Fruit fly (Drosophila melanogaster): Measurements from ENCODE around the gene CG13806.

The CG13806 gene

DNA sequence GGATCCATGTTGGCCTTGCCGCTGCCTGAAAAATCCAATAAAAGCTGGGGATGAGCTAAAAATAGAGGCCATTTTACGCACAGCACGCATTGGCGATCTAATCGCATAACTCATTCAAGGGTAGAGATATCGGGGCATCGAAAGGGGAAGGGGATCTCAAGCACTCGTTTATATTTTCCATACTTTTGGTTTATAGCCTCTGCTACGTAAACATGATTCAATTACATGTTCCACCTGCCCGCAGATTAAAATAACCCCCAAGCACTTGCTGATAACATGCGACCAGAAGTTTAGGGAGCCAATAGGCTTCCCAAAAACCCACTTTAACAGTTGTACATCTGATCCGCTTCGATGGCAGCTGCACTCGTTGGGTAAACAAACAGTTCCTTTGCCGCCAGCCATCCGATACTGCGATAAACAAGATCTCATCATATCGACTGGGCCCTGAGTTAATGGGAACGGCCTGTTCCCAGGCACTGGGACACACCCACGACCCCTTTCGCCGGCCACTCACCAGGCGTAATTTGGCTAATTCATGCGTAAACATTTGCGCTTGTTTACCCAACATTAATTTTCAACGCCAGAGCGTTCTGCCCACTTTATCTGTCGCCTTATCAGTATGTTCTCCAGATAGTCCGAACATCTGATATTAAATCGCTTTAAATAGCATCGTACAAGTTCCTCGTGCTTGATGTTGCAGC, 12.1 kb upstream of the CG13806 start:
- TF ChIP-seq Pif1B (GFP tag; optimal IDR thresholded peaks at IDR 0.05), result no peak

DNA sequence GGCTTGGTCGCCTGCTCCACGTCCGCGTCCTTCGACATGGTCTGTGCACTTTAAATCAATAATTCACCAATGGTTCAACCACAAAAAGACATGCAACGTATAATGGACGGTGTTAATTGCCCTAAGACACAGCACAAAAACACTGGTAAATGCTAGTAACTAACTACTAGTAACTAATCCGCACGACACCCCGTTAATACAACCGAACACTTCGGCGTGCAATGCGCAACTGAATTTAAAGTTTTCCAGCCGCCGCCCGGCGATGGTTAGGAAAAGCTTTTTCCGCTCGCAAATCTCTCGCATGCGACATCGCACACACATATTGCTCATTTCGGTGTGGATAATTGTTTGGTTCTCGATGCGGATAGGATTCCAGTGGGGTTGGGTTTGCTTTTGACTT, 10.4 kb upstream of the CG13806 start:
- no peak for TF ChIP-seq rn (GFP tag; IDR thresholded peaks at IDR 0.05)
- TF ChIP-seq Pif1A (GFP tag; optimal IDR thresholded peaks at IDR 0.05), result no peak
- TF ChIP-seq CG10348 (GFP tag; IDR thresholded peaks at IDR 0.05), result no peak
- TF ChIP-seq Ets98B (GFP tag; IDR thresholded peaks at IDR 0.05), result peak; percentile 29
- no peak for TF ChIP-seq D1 (tag; optimal IDR thresholded peaks at IDR 0.05)

DNA sequence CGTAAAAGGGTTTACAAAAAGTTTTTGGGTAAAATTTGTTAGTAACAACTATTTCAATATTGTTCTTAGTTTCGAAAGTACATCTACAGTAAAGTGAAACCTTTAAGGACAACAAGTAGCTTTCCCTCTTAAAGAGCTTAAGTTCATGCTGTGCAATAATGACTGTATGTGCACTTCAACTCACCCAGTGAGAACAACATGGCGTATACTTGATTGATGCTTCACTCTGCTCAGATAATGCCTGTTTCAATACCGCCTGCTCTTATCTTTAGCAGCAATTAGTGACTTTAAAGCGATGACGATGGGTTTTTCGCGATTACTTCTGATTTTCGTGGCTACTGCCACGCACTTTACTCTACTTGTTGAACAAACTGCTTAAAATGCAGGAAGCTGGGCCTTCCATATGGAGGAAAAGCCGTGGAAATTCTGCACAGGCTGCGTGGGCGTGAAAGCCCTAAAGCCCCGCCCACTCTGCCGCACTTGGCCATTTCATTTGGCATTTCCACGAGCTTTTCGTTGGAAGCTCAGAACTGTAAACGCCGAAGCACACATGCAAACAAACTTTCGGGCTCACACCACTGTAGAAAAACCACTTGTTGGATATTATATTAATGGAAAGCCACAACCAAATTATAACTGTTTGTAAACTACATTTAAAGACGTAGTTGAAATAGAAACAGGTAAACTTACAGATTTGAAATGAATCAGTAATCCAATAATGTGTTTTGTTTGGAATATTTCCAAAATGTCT, 9.6 kb upstream of the CG13806 start:
- TF ChIP-seq Snoo (tag; optimal IDR thresholded peaks at IDR 0.05) (no peak), CG12605 (GFP tag; IDR thresholded peaks at IDR 0.05) (peak; percentile 62; the same call in 1 of the 2 replicates)

DNA sequence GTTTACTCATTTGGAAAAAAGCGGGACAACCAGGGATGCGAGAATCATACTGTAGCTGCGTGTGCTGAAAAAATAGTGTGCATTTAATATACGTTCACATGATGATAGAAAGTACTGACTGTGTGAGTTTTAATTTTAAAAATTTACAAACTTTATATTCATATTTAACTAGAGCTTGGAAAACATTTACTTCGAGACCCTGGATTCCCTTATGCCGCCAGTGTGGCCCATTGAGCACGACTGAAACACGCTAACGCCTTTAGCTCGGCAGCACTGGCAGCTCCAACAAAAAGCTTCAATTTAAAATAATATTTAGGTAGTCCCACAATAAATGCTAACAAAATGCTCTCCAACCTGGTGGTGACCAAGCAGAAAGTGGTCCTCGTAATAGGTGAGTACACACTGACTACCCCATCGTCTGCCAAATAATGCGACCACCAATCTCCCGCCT, 8.8 kb upstream of the CG13806 start, which contains the start of the genes CG1275 and Elp5:
Gene CG1275 (minus strand): TSS at position 12 of the 451 bp plus-strand sequence.
Gene Elp5 (plus strand): TSS at position 45 of the 451 bp plus-strand sequence.
- TF ChIP-seq CG14655 (GFP tag; optimal IDR thresholded peaks at IDR 0.05) (peak; percentile 97), CG17806 (tag; optimal IDR thresholded peaks at IDR 0.05) (peak; percentile 97), CG13204 (GFP tag; optimal IDR thresholded peaks at IDR 0.05) (peak; percentile 95), fd96Ca (GFP tag; IDR thresholded peaks at IDR 0.05) (peak; percentile 100), rn (GFP tag; IDR thresholded peaks at IDR 0.05) (peak; percentile 99), CG12605 (GFP tag; IDR thresholded peaks at IDR 0.05) (peak; percentile 100), Pif1B (GFP tag; optimal IDR thresholded peaks at IDR 0.05) (peak; percentile 98), CG8159 (tag; optimal IDR thresholded peaks at IDR 0.05) (peak; percentile 97), Pif1A (GFP tag; optimal IDR thresholded peaks at IDR 0.05) (peak; percentile 99), D1 (tag; optimal IDR thresholded peaks at IDR 0.05) (no peak), CG8301 (tag; optimal IDR thresholded peaks at IDR 0.05) (peak; percentile 98), CG34367 (tag; optimal IDR thresholded peaks at IDR 0.05) (peak; percentile 99), EcR (GFP tag; optimal IDR thresholded peaks at IDR 0.05) (peak; percentile 93), CG4496 (GFP tag; IDR thresholded peaks at IDR 0.05) (peak; percentile 100), CG9948 (tag; optimal IDR thresholded peaks at IDR 0.05) (peak; percentile 99), CG32121 (GFP tag; IDR thresholded peaks at IDR 0.05) (peak; percentile 99), CG10348 (GFP tag; IDR thresholded peaks at IDR 0.05) (peak; percentile 98), Ets98B (GFP tag; IDR thresholded peaks at IDR 0.05) (peak; percentile 100), CG15710 (tag; optimal IDR thresholded peaks at IDR 0.05) (peak; percentile 99), Snoo (tag; optimal IDR thresholded peaks at IDR 0.05) (peak; percentile 97), gl (tag; optimal IDR thresholded peaks at IDR 0.05) (peak; percentile 98)

DNA sequence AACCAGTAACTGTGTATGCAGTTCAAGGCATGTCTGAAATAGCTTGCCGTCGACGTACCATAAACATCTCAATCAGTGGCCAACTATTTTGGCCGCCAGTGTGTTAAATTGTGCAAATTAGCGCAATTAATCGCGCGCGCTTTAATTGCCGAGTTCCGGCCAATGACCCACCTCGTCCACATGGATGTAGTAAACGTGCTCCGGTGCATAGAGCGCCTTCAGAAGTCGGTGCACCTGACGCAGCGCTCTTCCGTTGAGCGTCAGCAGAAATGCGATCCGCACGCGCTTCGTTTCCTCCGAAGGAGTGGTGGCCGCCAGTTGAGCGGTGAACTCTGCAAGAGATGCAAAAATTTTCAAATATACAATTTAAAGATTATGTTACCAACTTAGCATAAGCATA, 4.9 kb upstream of the CG13806 start:
- TF ChIP-seq CG8301 (tag; optimal IDR thresholded peaks at IDR 0.05) (no peak), rn (GFP tag; IDR thresholded peaks at IDR 0.05) (no peak), fd96Ca (GFP tag; IDR thresholded peaks at IDR 0.05) (no peak), EcR (GFP tag; optimal IDR thresholded peaks at IDR 0.05) (no peak), Pif1B (GFP tag; optimal IDR thresholded peaks at IDR 0.05) (no peak), CG4496 (GFP tag; IDR thresholded peaks at IDR 0.05) (no peak), CG8159 (tag; optimal IDR thresholded peaks at IDR 0.05) (no peak), CG34367 (tag; optimal IDR thresholded peaks at IDR 0.05) (no peak), CG17806 (tag; optimal IDR thresholded peaks at IDR 0.05) (no peak), CG9948 (tag; optimal IDR thresholded peaks at IDR 0.05) (no peak), CG14655 (GFP tag; optimal IDR thresholded peaks at IDR 0.05) (no peak), CG32121 (GFP tag; IDR thresholded peaks at IDR 0.05) (no peak), CG13204 (GFP tag; optimal IDR thresholded peaks at IDR 0.05) (no peak), CG10348 (GFP tag; IDR thresholded peaks at IDR 0.05) (no peak), Ets98B (GFP tag; IDR thresholded peaks at IDR 0.05) (no peak), CG15710 (tag; optimal IDR thresholded peaks at IDR 0.05) (no peak), Snoo (tag; optimal IDR thresholded peaks at IDR 0.05) (no peak)

DNA sequence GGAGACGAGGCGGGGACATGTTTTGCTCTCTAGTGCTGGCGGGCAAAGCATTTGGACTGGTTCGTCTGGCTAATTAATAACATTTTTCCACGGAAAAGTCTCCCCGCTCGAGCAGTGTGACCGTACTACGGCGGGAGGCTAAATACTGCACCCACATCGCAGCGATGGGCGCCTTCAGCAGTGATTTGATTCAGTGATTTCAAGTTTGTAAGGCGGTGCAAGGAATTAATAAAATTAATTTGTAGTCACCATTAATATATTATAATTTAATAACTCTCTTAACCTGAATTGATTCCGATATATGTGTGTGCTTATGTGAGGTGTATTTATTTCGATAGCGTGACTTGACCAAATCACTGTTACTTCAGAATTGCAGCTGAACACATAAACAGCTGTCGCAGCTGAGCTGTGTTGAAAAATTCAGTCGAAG, 3.7 kb upstream of the CG13806 start, which contains the start of the genes oxt and CG13807:
Gene oxt (minus strand): TSS at position 150 of the 430 bp plus-strand sequence.
Gene CG13807 (plus strand): TSS at position 405 of the 430 bp plus-strand sequence.
- peak; percentile 79 for TF ChIP-seq Snoo (tag; optimal IDR thresholded peaks at IDR 0.05)
- TF ChIP-seq Pif1A (GFP tag; optimal IDR thresholded peaks at IDR 0.05), result no peak
- peak; percentile 16 for TF ChIP-seq EcR (GFP tag; optimal IDR thresholded peaks at IDR 0.05)
- TF ChIP-seq CG12605 (GFP tag; IDR thresholded peaks at IDR 0.05), result peak; percentile 75
- TF ChIP-seq Ets98B (GFP tag; IDR thresholded peaks at IDR 0.05), result peak; percentile 90
- peak; percentile 76 for TF ChIP-seq CG34367 (tag; optimal IDR thresholded peaks at IDR 0.05)
- TF ChIP-seq CG8301 (tag; optimal IDR thresholded peaks at IDR 0.05), result peak; percentile 80
- TF ChIP-seq CG8159 (tag; optimal IDR thresholded peaks at IDR 0.05), result peak; percentile 81
- TF ChIP-seq fd96Ca (GFP tag; IDR thresholded peaks at IDR 0.05), result peak; percentile 92
- peak; percentile 87 for TF ChIP-seq CG32121 (GFP tag; IDR thresholded peaks at IDR 0.05)
- TF ChIP-seq CG14655 (GFP tag; optimal IDR thresholded peaks at IDR 0.05), result no peak
- TF ChIP-seq Pif1B (GFP tag; optimal IDR thresholded peaks at IDR 0.05), result peak; percentile 83
- TF ChIP-seq D1 (tag; optimal IDR thresholded peaks at IDR 0.05), result no peak
- peak; percentile 60 for TF ChIP-seq gl (tag; optimal IDR thresholded peaks at IDR 0.05)
- peak; percentile 87 for TF ChIP-seq CG15710 (tag; optimal IDR thresholded peaks at IDR 0.05)
- TF ChIP-seq CG13204 (GFP tag; optimal IDR thresholded peaks at IDR 0.05), result no peak
- TF ChIP-seq CG10348 (GFP tag; IDR thresholded peaks at IDR 0.05), result peak; percentile 28; the same call in 1 of the 2 replicates
- peak; percentile 81 for TF ChIP-seq CG9948 (tag; optimal IDR thresholded peaks at IDR 0.05)
- TF ChIP-seq rn (GFP tag; IDR thresholded peaks at IDR 0.05), result peak; percentile 74
- peak; percentile 79 for TF ChIP-seq CG17806 (tag; optimal IDR thresholded peaks at IDR 0.05)
- peak; percentile 94 for TF ChIP-seq CG4496 (GFP tag; IDR thresholded peaks at IDR 0.05)
